Fruit fly (Drosophila melanogaster) whole organism, embryonic: ENCODE data around the gene CG13258.

Experiments
- Abd-B ChIP-seq: fragments of 200-800 bp; sonication (Bioruptor generic); optimal IDR thresholded peaks from 2 replicates; lab custom pipeline; 2018; ENCODE audit warnings: missing biosample characterization, mild to moderate bottlenecking, missing genetic modification characterization, moderate library complexity
- Adf1 ChIP-seq: fragments of 200-800 bp; sonication (Bioruptor generic); IDR thresholded peaks from 2 replicates; pipeline ENCODE4 v1.3.6; 2022; ENCODE audit warnings: missing biosample characterization, missing genetic modification characterization
- Aef1 ChIP-seq: fragments of 200-800 bp; sonication (Bioruptor generic); IDR thresholded peaks from 3 replicates; pipeline ENCODE4 v1.3.6; 2022; ENCODE audit warnings: missing biosample characterization, missing genetic modification characterization
- B-H1 ChIP-seq: fragments of 200-800 bp; sonication (Bioruptor generic); IDR thresholded peaks from 3 replicates; pipeline ENCODE4 v1.3.6; 2022; ENCODE audit warnings: missing biosample characterization, missing genetic modification characterization
- CG10462 ChIP-seq: fragments of 200-800 bp; sonication (Bioruptor generic); optimal IDR thresholded peaks from 2 replicates; lab custom pipeline; 2016; ENCODE audit warnings: missing biosample characterization, missing genetic modification characterization
- CG11247 ChIP-seq: fragments of 200-800 bp; sonication (Bioruptor generic); IDR thresholded peaks from 2 replicates; pipeline ENCODE4 v1.3.6; 2022; ENCODE audit warnings: missing biosample characterization, missing genetic modification characterization
- CG11504 ChIP-seq: fragments of 200-800 bp; sonication (Bioruptor generic); optimal IDR thresholded peaks from 3 replicates; lab custom pipeline; 2019; ENCODE audit warnings: missing biosample characterization, mild to moderate bottlenecking, missing genetic modification characterization, moderate library complexity
- CG13424 ChIP-seq: fragments of 200-800 bp; sonication (Bioruptor generic); optimal IDR thresholded peaks from 2 replicates; lab custom pipeline; 2019; ENCODE audit warnings: missing biosample characterization, mild to moderate bottlenecking, missing genetic modification characterization, moderate library complexity
- CG14667 ChIP-seq: fragments of 200-800 bp; sonication (Bioruptor generic); IDR thresholded peaks from 2 replicates; pipeline ENCODE4 v1.3.6; 2022; ENCODE audit warnings: missing biosample characterization, missing genetic modification characterization
- CG15696 ChIP-seq: fragments of 200-800 bp; sonication (Bioruptor generic); optimal IDR thresholded peaks from 2 replicates; lab custom pipeline; 2019; ENCODE audit warnings: missing biosample characterization, mild to moderate bottlenecking, missing genetic modification characterization, moderate library complexity
- CG17328 ChIP-seq: fragments of 200-800 bp; sonication (Bioruptor generic); IDR thresholded peaks from 2 replicates; pipeline ENCODE4 v1.3.6; 2022; ENCODE audit warnings: missing biosample characterization, missing genetic modification characterization
- CG17802 ChIP-seq: fragments of 200-800 bp; sonication (Bioruptor generic); optimal IDR thresholded peaks from 2 replicates; lab custom pipeline; 2018; ENCODE audit warnings: missing biosample characterization, mild to moderate bottlenecking, missing genetic modification characterization, moderate library complexity
- CG1792 ChIP-seq: fragments of 200-800 bp; sonication (Bioruptor generic); optimal IDR thresholded peaks from 2 replicates; lab custom pipeline; 2016; ENCODE audit warnings: missing biosample characterization, missing genetic modification characterization
- CG2120 ChIP-seq: fragments of 200-800 bp; sonication (Bioruptor generic); optimal IDR thresholded peaks from 3 replicates; lab custom pipeline; 2016; ENCODE audit warnings: missing biosample characterization, missing genetic modification characterization
- CG30020 ChIP-seq: fragments of 200-800 bp; optimal IDR thresholded peaks from 2 replicates; lab custom pipeline; 2019; ENCODE audit warnings: missing biosample characterization, mild to moderate bottlenecking, missing genetic modification characterization, moderate library complexity
- CG3065 ChIP-seq: fragments of 200-800 bp; sonication (Bioruptor generic); optimal IDR thresholded peaks from 2 replicates; lab custom pipeline; 2016; ENCODE audit warnings: missing biosample characterization, missing genetic modification characterization
- CG3838 ChIP-seq: fragments of 200-800 bp; sonication (Bioruptor generic); optimal IDR thresholded peaks from 3 replicates; lab custom pipeline; 2016; ENCODE audit warnings: missing biosample characterization, missing genetic modification characterization
- CG6272 ChIP-seq: fragments of 200-800 bp; sonication (Bioruptor generic); IDR thresholded peaks from 2 replicates; pipeline ENCODE4 v1.3.6; 2022; ENCODE audit warnings: missing biosample characterization, missing genetic modification characterization
- CG7987 ChIP-seq: fragments of 200-800 bp; sonication (Bioruptor generic); optimal IDR thresholded peaks from 2 replicates; lab custom pipeline; 2018; ENCODE audit warnings: missing biosample characterization, mild to moderate bottlenecking, missing genetic modification characterization, moderate library complexity
- CG8388 ChIP-seq: fragments of 200-800 bp; sonication (Bioruptor generic); optimal IDR thresholded peaks from 2 replicates; lab custom pipeline; 2019; ENCODE audit warnings: missing biosample characterization, mild to moderate bottlenecking, missing genetic modification characterization, moderate library complexity
- GATAe ChIP-seq: fragments of 200-800 bp; sonication (Bioruptor generic); conservative IDR thresholded peaks from 2 replicates; pipeline ENCODE4 v1.3.6; 2022; ENCODE audit warnings: missing biosample characterization, missing genetic modification characterization
- Gug ChIP-seq: fragments of 200-800 bp; sonication (Bioruptor generic); IDR thresholded peaks from 4 replicates; pipeline ENCODE4 v1.3.6; 2022; ENCODE audit warnings: missing biosample characterization, missing genetic modification characterization
- HLH3B ChIP-seq: fragments of 200-800 bp; sonication (Bioruptor generic); IDR thresholded peaks from 2 replicates; pipeline ENCODE4 v1.3.6; 2022; ENCODE audit warnings: missing biosample characterization, missing genetic modification characterization
- Hand ChIP-seq: fragments of 200-800 bp; sonication (Bioruptor generic); optimal IDR thresholded peaks from 2 replicates; lab custom pipeline; 2017; ENCODE audit warnings: mild to moderate bottlenecking, missing biosample characterization, missing genetic modification reagents, missing genetic modification characterization
- Hr3 ChIP-seq: fragments of 200-800 bp; sonication (Bioruptor generic); optimal IDR thresholded peaks from 3 replicates; lab custom pipeline; 2016; ENCODE audit warnings: missing biosample characterization, missing genetic modification characterization
- Nf-YA ChIP-seq: fragments of 200-800 bp; sonication (Bioruptor generic); IDR thresholded peaks from 2 replicates; pipeline ENCODE4 v1.3.6; 2022; ENCODE audit warnings: missing biosample characterization, missing genetic modification characterization
- Ravus ChIP-seq: fragments of 200-800 bp; sonication (Bioruptor generic); IDR thresholded peaks from 2 replicates; pipeline ENCODE4 v1.3.6; 2022; ENCODE audit warnings: missing biosample characterization, missing genetic modification characterization
- Stat92E ChIP-seq, 3 experiments: fragments of >200 bp in 2 of 3; fragments of 200-800 bp in 1 of 3; sonication (Bioruptor generic) in 1 of 3; optimal IDR thresholded peaks; 2 replicates each; lab custom pipeline; 2017 to 2019; ENCODE audit warnings: missing biosample characterization in 3 of 3, missing genetic modification characterization in 3 of 3, mild to moderate bottlenecking in 1 of 3, moderate library complexity in 1 of 3
- Tbp ChIP-seq: fragments of >200 bp; optimal IDR thresholded peaks from 2 replicates; lab custom pipeline; 2018; ENCODE audit warnings: missing biosample characterization, missing genetic modification characterization
- ab ChIP-seq: fragments of 200-800 bp; sonication (Bioruptor generic); optimal IDR thresholded peaks from 2 replicates; lab custom pipeline; 2016; ENCODE audit warnings: missing biosample characterization, missing genetic modification characterization
- ac ChIP-seq: fragments of 200-800 bp; sonication (Bioruptor generic); optimal IDR thresholded peaks from 3 replicates; lab custom pipeline; 2017; ENCODE audit warnings: missing biosample characterization, mild to moderate bottlenecking, missing genetic modification characterization
- bigmax ChIP-seq: fragments of 200-800 bp; sonication (Bioruptor generic); optimal IDR thresholded peaks from 2 replicates; lab custom pipeline; 2018; ENCODE audit warnings: missing biosample characterization, mild to moderate bottlenecking, missing genetic modification characterization
- bowl ChIP-seq: fragments of 200-800 bp; sonication (Bioruptor generic); IDR thresholded peaks from 2 replicates; pipeline ENCODE4 v1.3.6; 2022; ENCODE audit warnings: missing biosample characterization, missing genetic modification characterization
- chn ChIP-seq: fragments of 200-800 bp; sonication (Bioruptor generic); optimal IDR thresholded peaks from 2 replicates; lab custom pipeline; 2016; ENCODE audit warnings: missing biosample characterization, missing genetic modification characterization
- dpn ChIP-seq, 2 experiments: fragments of 200-800 bp; sonication (Bioruptor generic); optimal IDR thresholded peaks; 3 replicates each; lab custom pipeline; 2016; ENCODE audit warnings: missing biosample characterization in 2 of 2, missing genetic modification characterization in 2 of 2
- gfzf ChIP-seq: fragments of 200-800 bp; sonication (Bioruptor generic); optimal IDR thresholded peaks from 2 replicates; lab custom pipeline; 2016; ENCODE audit warnings: missing biosample characterization, mild to moderate bottlenecking, missing genetic modification characterization, moderate library complexity
- gt ChIP-seq: fragments of 200-800 bp; sonication (Bioruptor generic); IDR thresholded peaks from 2 replicates; pipeline ENCODE4 v1.3.6; 2022; ENCODE audit warnings: missing biosample characterization, missing genetic modification characterization
- lmd ChIP-seq: fragments of 200-800 bp; sonication (Bioruptor generic); IDR thresholded peaks from 2 replicates; pipeline ENCODE4 v1.3.6; 2022; ENCODE audit warnings: missing biosample characterization, missing genetic modification characterization
- pfk ChIP-seq: fragments of 200-800 bp; sonication (Bioruptor generic); optimal IDR thresholded peaks from 2 replicates; lab custom pipeline; 2018; ENCODE audit warnings: missing biosample characterization, mild to moderate bottlenecking, missing genetic modification characterization, moderate library complexity
- ranshi ChIP-seq: fragments of 200-800 bp; sonication (Bioruptor generic); IDR thresholded peaks from 2 replicates; pipeline ENCODE4 v1.3.6; 2022; ENCODE audit warnings: missing biosample characterization, missing genetic modification characterization
- run ChIP-seq: fragments of 200-800 bp; sonication (Bioruptor generic); optimal IDR thresholded peaks from 3 replicates; lab custom pipeline; 2018; ENCODE audit warnings: missing biosample characterization, mild to moderate bottlenecking, missing genetic modification characterization
- seq ChIP-seq: fragments of 200-800 bp; sonication (Bioruptor generic); IDR thresholded peaks from 2 replicates; pipeline ENCODE4 v1.3.6; 2022; ENCODE audit warnings: missing biosample characterization, missing genetic modification characterization
- sob ChIP-seq: fragments of 200-800 bp; sonication (Bioruptor generic); IDR thresholded peaks from 2 replicates; pipeline ENCODE4 v1.3.6; 2022; ENCODE audit warnings: missing biosample characterization, missing genetic modification characterization
- stc ChIP-seq: fragments of 200-800 bp; sonication (Bioruptor generic); IDR thresholded peaks from 2 replicates; pipeline ENCODE4 v1.3.6; 2022; ENCODE audit warnings: missing biosample characterization, missing genetic modification characterization
- sug ChIP-seq: fragments of 200-800 bp; optimal IDR thresholded peaks from 2 replicates; lab custom pipeline; 2019; ENCODE audit warnings: missing biosample characterization, mild to moderate bottlenecking, missing genetic modification characterization, moderate library complexity
- tgo ChIP-seq: fragments of 200-800 bp; sonication (Bioruptor generic); IDR thresholded peaks from 3 replicates; pipeline ENCODE4 v1.3.6; 2022; ENCODE audit warnings: missing biosample characterization, missing genetic modification characterization
- toy ChIP-seq: fragments of 200-800 bp; sonication (Bioruptor generic); IDR thresholded peaks from 2 replicates; pipeline ENCODE4 v1.3.6; 2022; ENCODE audit warnings: missing biosample characterization, missing genetic modification characterization
- trem ChIP-seq: fragments of 200-800 bp; optimal IDR thresholded peaks from 3 replicates; lab custom pipeline; 2019; ENCODE audit warnings: missing biosample characterization, mild to moderate bottlenecking, missing genetic modification characterization, moderate library complexity
- trh ChIP-seq: fragments of 200-800 bp; sonication (Bioruptor generic); optimal IDR thresholded peaks from 2 replicates; lab custom pipeline; 2016; ENCODE audit warnings: missing biosample characterization, missing genetic modification characterization
- twi ChIP-seq: fragments of 200-800 bp; optimal IDR thresholded peaks from 2 replicates; lab custom pipeline; 2019; ENCODE audit warnings: missing biosample characterization, mild to moderate bottlenecking, missing genetic modification characterization, moderate library complexity

CG13258 gene

DNA sequence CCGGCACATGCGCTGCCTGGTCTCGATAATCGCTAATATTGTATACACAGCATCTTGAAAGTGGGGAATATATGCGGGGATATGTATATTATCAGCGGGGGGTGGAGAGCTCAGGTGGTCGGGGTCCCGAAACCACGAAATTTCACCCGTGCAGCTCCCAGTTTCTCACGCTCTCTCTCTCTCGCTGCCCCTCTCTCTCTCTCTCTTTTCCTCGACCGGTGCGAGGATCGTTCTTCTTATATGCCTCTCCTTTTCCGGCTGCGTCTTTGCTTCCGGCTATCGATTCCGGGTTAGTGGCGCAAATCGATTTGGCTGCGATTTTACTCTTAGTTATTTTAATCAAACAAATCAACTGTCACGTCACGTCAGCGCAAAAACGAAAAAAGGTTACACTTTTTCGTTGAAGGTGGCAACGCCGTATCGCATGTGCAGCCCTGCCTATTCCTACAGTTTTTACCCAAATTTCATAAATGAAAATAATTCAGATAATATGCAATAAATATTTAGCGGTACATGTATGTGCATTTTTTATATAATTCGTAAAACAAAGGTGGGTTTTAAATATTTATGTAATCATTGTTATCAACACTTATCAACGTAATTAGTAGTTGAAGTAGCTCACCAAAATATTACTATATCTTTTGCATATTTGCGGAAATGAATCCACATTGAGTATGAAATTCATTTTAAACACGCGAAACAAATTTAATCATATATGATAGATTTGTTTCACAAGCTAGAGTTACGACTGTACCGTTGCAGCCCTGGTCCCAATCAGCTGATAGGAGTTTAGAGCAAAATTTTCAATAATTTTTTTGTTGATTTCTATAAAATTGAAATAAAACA lies 6.9 kb upstream of the CG13258 start, which contains the start of the genes heix and CG17328 (continued):
- TF ChIP-seq B-H1 (GFP tag; lab: Robert Waterston, UW) = peak; percentile 34; the same call in 1 of the 3 replicates
- no peak for TF ChIP-seq toy (GFP tag; lab: Robert Waterston, UW)
- no peak for TF ChIP-seq Abd-B (GFP tag; lab: Kevin White, UChicago)
- TF ChIP-seq Tbp = no peak
- TF ChIP-seq CG11247 (GFP tag; lab: Robert Waterston, UW) = peak; percentile 74
- TF ChIP-seq CG3065 (GFP tag; lab: Kevin White, UChicago) = peak; percentile 7
- TF ChIP-seq CG3838 (GFP tag; lab: Kevin White, UChicago) = no peak
- TF ChIP-seq CG17802 (tag; lab: Kevin White, UChicago) = peak; percentile 24
- TF ChIP-seq Hr3 (GFP tag; lab: Kevin White, UChicago) = peak; percentile 73
- no peak for TF ChIP-seq Stat92E (GFP tag; optimal IDR thresholded peaks at IDR 0.05; lab: Kevin White, UChicago)
- peak; percentile 13 for TF ChIP-seq CG10462 (GFP tag; lab: Kevin White, UChicago)
- TF ChIP-seq chn (GFP tag; lab: Kevin White, UChicago) = peak; percentile 60
- no peak for TF ChIP-seq GATAe (GFP tag; lab: Robert Waterston, UW)
- 0 out of 2 replicates have a peak, but pooled peaks have one; percentile 71 for TF ChIP-seq ranshi (GFP tag; lab: Robert Waterston, UW)
- TF ChIP-seq CG30020 = peak; percentile 64
- peak; percentile 32 for TF ChIP-seq ab
- TF ChIP-seq CG11504 = no peak
- TF ChIP-seq CG14667 (GFP tag; lab: Robert Waterston, UW) = no peak; the same call in 1 of the 2 replicates
- peak; percentile 62 for TF ChIP-seq stc (GFP tag; lab: Robert Waterston, UW)
- TF ChIP-seq Nf-YA (GFP tag; lab: Robert Waterston, UW) = no peak
- TF ChIP-seq CG13424 (tag; lab: Kevin White, UChicago) = peak; percentile 81
- TF ChIP-seq Adf1 (GFP tag; lab: Robert Waterston, UW) = no peak
- TF ChIP-seq Hand (GFP tag; lab: Kevin White, UChicago) = no peak
- TF ChIP-seq dpn (GFP tag; optimal IDR thresholded peaks at IDR 0.05; lab: Kevin White, UChicago) = peak; percentile 70 to 72
- TF ChIP-seq CG7987 (GFP tag; lab: Kevin White, UChicago) = no peak
- peak; percentile 28; the same call in 1 of the 2 replicates for TF ChIP-seq seq (GFP tag; lab: Robert Waterston, UW)
- TF ChIP-seq sug (tag; lab: Kevin White, UChicago) = peak; percentile 66
- TF ChIP-seq CG8388 (GFP tag; lab: Kevin White, UChicago) = peak; percentile 43
- 0 out of 2 replicates have a peak, but pooled peaks have one; percentile 69 for TF ChIP-seq HLH3B (GFP tag; lab: Robert Waterston, UW)
- no peak for TF ChIP-seq bigmax (GFP tag; lab: Kevin White, UChicago)
- no peak for TF ChIP-seq gt (GFP tag; lab: Robert Waterston, UW)
- TF ChIP-seq trem (tag; lab: Kevin White, UChicago) = peak; percentile 66
- no peak for TF ChIP-seq pfk (GFP tag; lab: Kevin White, UChicago)
- TF ChIP-seq bowl (GFP tag; lab: Robert Waterston, UW) = no peak
- peak; percentile 72 for TF ChIP-seq CG15696 (tag; lab: Kevin White, UChicago)
- TF ChIP-seq CG1792 (GFP tag; lab: Kevin White, UChicago) = peak; percentile 1
- peak; percentile 68 for TF ChIP-seq sob (GFP tag; lab: Robert Waterston, UW)
- peak; percentile 80 for TF ChIP-seq Aef1 (GFP tag; lab: Robert Waterston, UW)
- TF ChIP-seq gfzf (GFP tag; lab: Kevin White, UChicago) = peak; percentile 72
- peak; percentile 3; the same call in 1 of the 2 replicates for TF ChIP-seq Ravus (GFP tag; lab: Robert Waterston, UW)
- TF ChIP-seq ac (GFP tag; lab: Kevin White, UChicago) = no peak
- TF ChIP-seq CG17328 (GFP tag; lab: Robert Waterston, UW) = peak; percentile 85
- no peak for TF ChIP-seq run (tag; lab: Kevin White, UChicago)
- peak; percentile 68; the same call in 2 of the 4 replicates for TF ChIP-seq Gug (GFP tag; lab: Robert Waterston, UW)
- TF ChIP-seq CG2120 = peak; percentile 87
- no peak; the same call in none of the 2 replicates for TF ChIP-seq CG6272 (GFP tag; lab: Robert Waterston, UW)
- TF ChIP-seq trh (GFP tag; lab: Kevin White, UChicago) = peak; percentile 25
- peak; percentile 49 for TF ChIP-seq twi (tag; lab: Kevin White, UChicago)
- peak; percentile 77 for TF ChIP-seq tgo (GFP tag; lab: Robert Waterston, UW)
- TF ChIP-seq lmd (GFP tag; lab: Robert Waterston, UW) = peak; percentile 78
